Fruit fly (Drosophila melanogaster) whole organism, embryonic: ENCODE data around the gene GstO2.

Source experiments
- ATbp ChIP-seq: fragments of 200-800 bp; sonication (Bioruptor generic); optimal IDR thresholded peaks from 2 replicates; lab custom pipeline; 2017; ENCODE audit warnings: missing biosample characterization, mild to moderate bottlenecking, missing genetic modification characterization, missing genetic modification reagents
- Bgb ChIP-seq: fragments of 200-800 bp; sonication (Bioruptor generic); IDR thresholded peaks from 2 replicates; pipeline ENCODE4 v1.3.6; 2022; ENCODE audit warnings: missing biosample characterization, missing genetic modification characterization; ENCODE audit not compliant: partially characterized antibody
- BtbVII ChIP-seq: fragments of 200-800 bp; sonication (Bioruptor generic); optimal IDR thresholded peaks from 3 replicates; lab custom pipeline; 2017; ENCODE audit warnings: missing biosample characterization, mild to moderate bottlenecking, missing genetic modification characterization
- CG11723 ChIP-seq: fragments of 200-800 bp; sonication (Bioruptor generic); optimal IDR thresholded peaks from 2 replicates; lab custom pipeline; 2017; ENCODE audit warnings: missing biosample characterization, mild to moderate bottlenecking, missing genetic modification characterization
- CG1233 ChIP-seq: fragments of 200-800 bp; sonication (Bioruptor generic); optimal IDR thresholded peaks from 4 replicates; lab custom pipeline; 2018; ENCODE audit warnings: missing biosample characterization, mild to moderate bottlenecking, missing genetic modification characterization
- CG12942 ChIP-seq: fragments of 200-800 bp; sonication (Bioruptor generic); optimal IDR thresholded peaks from 3 replicates; lab custom pipeline; 2016; ENCODE audit warnings: missing biosample characterization, missing genetic modification characterization
- CG13894 ChIP-seq: fragments of 200-800 bp; sonication (Bioruptor generic); optimal IDR thresholded peaks from 3 replicates; lab custom pipeline; 2018; ENCODE audit warnings: missing biosample characterization, mild to moderate bottlenecking, missing genetic modification characterization, moderate library complexity
- CG15269 ChIP-seq: fragments of 200-800 bp; sonication (Bioruptor generic); optimal IDR thresholded peaks from 2 replicates; lab custom pipeline; 2018; ENCODE audit warnings: missing biosample characterization, mild to moderate bottlenecking, missing genetic modification characterization, moderate library complexity
- CG1529 ChIP-seq: fragments of 200-800 bp; sonication (Bioruptor generic); optimal IDR thresholded peaks from 3 replicates; lab custom pipeline; 2018; ENCODE audit warnings: missing biosample characterization, missing genetic modification characterization
- CG16813 ChIP-seq: fragments of 200-800 bp; sonication (Bioruptor generic); IDR thresholded peaks from 3 replicates; pipeline ENCODE4 v1.3.6; 2022; ENCODE audit warnings: missing biosample characterization, missing genetic modification characterization; ENCODE audit not compliant: partially characterized antibody
- CG31224 ChIP-seq: fragments of 200-800 bp; sonication (Bioruptor generic); IDR thresholded peaks from 2 replicates; pipeline ENCODE4 v1.3.6; 2022; ENCODE audit warnings: missing biosample characterization, missing genetic modification characterization
- CG32532 ChIP-seq: fragments of 200-800 bp; sonication (Bioruptor generic); IDR thresholded peaks from 2 replicates; pipeline ENCODE4 v1.3.6; 2022; ENCODE audit warnings: missing biosample characterization, missing genetic modification characterization
- CG34422 ChIP-seq: fragments of 200-800 bp; sonication (Bioruptor generic); IDR thresholded peaks from 3 replicates; pipeline ENCODE4 v1.3.6; 2022; ENCODE audit warnings: missing biosample characterization, missing genetic modification characterization
- CG3838 ChIP-seq: fragments of 200-800 bp; sonication (Bioruptor generic); optimal IDR thresholded peaks from 3 replicates; lab custom pipeline; 2016; ENCODE audit warnings: missing biosample characterization, missing genetic modification characterization
- CG4424 ChIP-seq: fragments of 200-800 bp; sonication (Bioruptor generic); optimal IDR thresholded peaks from 3 replicates; lab custom pipeline; 2016; ENCODE audit warnings: missing biosample characterization, missing genetic modification characterization
- CG6689 ChIP-seq: fragments of 200-800 bp; sonication (Bioruptor generic); IDR thresholded peaks from 2 replicates; pipeline ENCODE4 v1.3.6; 2022; ENCODE audit warnings: missing biosample characterization, missing genetic modification characterization
- CG6765 ChIP-seq: fragments of 200-800 bp; sonication (Bioruptor generic); optimal IDR thresholded peaks from 3 replicates; lab custom pipeline; 2017; ENCODE audit warnings: missing biosample characterization, mild to moderate bottlenecking, missing genetic modification characterization
- CG7372 ChIP-seq: fragments of 200-800 bp; sonication (Bioruptor generic); IDR thresholded peaks from 2 replicates; pipeline ENCODE4 v1.3.6; 2022; ENCODE audit warnings: missing biosample characterization, missing genetic modification characterization
- CG7786 ChIP-seq: fragments of 200-800 bp; sonication (Bioruptor generic); optimal IDR thresholded peaks from 2 replicates; lab custom pipeline; 2016; ENCODE audit warnings: missing biosample characterization, missing genetic modification characterization
- CG8388 ChIP-seq: fragments of 200-800 bp; sonication (Bioruptor generic); optimal IDR thresholded peaks from 2 replicates; lab custom pipeline; 2019; ENCODE audit warnings: missing biosample characterization, mild to moderate bottlenecking, missing genetic modification characterization, moderate library complexity
- CG8765 ChIP-seq: fragments of 200-800 bp; sonication (Bioruptor generic); IDR thresholded peaks from 2 replicates; pipeline ENCODE4 v1.3.6; 2022; ENCODE audit warnings: missing biosample characterization, missing genetic modification characterization
- CG8924 ChIP-seq: fragments of 200-800 bp; optimal IDR thresholded peaks from 3 replicates; lab custom pipeline; 2019; ENCODE audit warnings: missing biosample characterization, mild to moderate bottlenecking, missing genetic modification characterization, moderate library complexity
- CG9727 ChIP-seq: fragments of 200-800 bp; sonication (Bioruptor generic); optimal IDR thresholded peaks from 3 replicates; lab custom pipeline; 2017; ENCODE audit warnings: missing biosample characterization, mild to moderate bottlenecking, missing genetic modification characterization
- Dp ChIP-seq: fragments of 200-800 bp; sonication (Bioruptor generic); optimal IDR thresholded peaks from 2 replicates; lab custom pipeline; 2018; ENCODE audit warnings: missing biosample characterization, mild to moderate bottlenecking, missing genetic modification characterization, moderate library complexity
- E2f2 ChIP-seq: fragments of 200-800 bp; sonication (Bioruptor generic); IDR thresholded peaks from 2 replicates; pipeline ENCODE4 v1.3.6; 2022; ENCODE audit warnings: missing biosample characterization, missing genetic modification characterization
- ERR ChIP-seq: fragments of 200-800 bp; sonication (Bioruptor generic); optimal IDR thresholded peaks from 2 replicates; lab custom pipeline; 2016; ENCODE audit warnings: missing biosample characterization, missing genetic modification characterization
- Fer3 ChIP-seq: fragments of 200-800 bp; sonication (Bioruptor generic); optimal IDR thresholded peaks from 2 replicates; lab custom pipeline; 2018; ENCODE audit warnings: missing biosample characterization, mild to moderate bottlenecking, missing genetic modification characterization, moderate library complexity
- HHEX ChIP-seq: fragments of 200-800 bp; sonication (Bioruptor generic); optimal IDR thresholded peaks from 3 replicates; lab custom pipeline; 2017; ENCODE audit warnings: missing biosample characterization, mild to moderate bottlenecking, missing genetic modification characterization, missing genetic modification reagents
- HLH3B ChIP-seq: fragments of 200-800 bp; sonication (Bioruptor generic); IDR thresholded peaks from 2 replicates; pipeline ENCODE4 v1.3.6; 2022; ENCODE audit warnings: missing biosample characterization, missing genetic modification characterization
- MBD-R2 ChIP-seq: fragments of 200-800 bp; sonication (Bioruptor generic); IDR thresholded peaks from 2 replicates; pipeline ENCODE4 v1.3.6; 2022; ENCODE audit warnings: missing biosample characterization, missing genetic modification characterization
- MESR4 ChIP-seq: fragments of 200-800 bp; sonication (Bioruptor generic); optimal IDR thresholded peaks from 2 replicates; lab custom pipeline; 2018; ENCODE audit warnings: missing biosample characterization, mild to moderate bottlenecking, missing genetic modification characterization, moderate library complexity
- NC2α ChIP-seq: fragments of 200-800 bp; sonication (Bioruptor generic); optimal IDR thresholded peaks from 2 replicates; lab custom pipeline; 2016; ENCODE audit warnings: missing biosample characterization, missing genetic modification characterization
- NfI ChIP-seq: fragments of 200-800 bp; sonication (Bioruptor generic); optimal IDR thresholded peaks from 3 replicates; lab custom pipeline; 2018; ENCODE audit warnings: missing biosample characterization, mild to moderate bottlenecking, missing genetic modification characterization, moderate library complexity
- Sry-δ ChIP-seq: fragments of 200-800 bp; sonication (Bioruptor generic); optimal IDR thresholded peaks from 2 replicates; lab custom pipeline; 2016; ENCODE audit warnings: missing biosample characterization, missing genetic modification characterization
- Stat92E ChIP-seq, 3 experiments: fragments of >200 bp in 2 of 3; fragments of 200-800 bp in 1 of 3; sonication (Bioruptor generic) in 1 of 3; optimal IDR thresholded peaks; 2 replicates each; lab custom pipeline; 2017 to 2019; ENCODE audit warnings: missing biosample characterization in 3 of 3, missing genetic modification characterization in 3 of 3, mild to moderate bottlenecking in 1 of 3, moderate library complexity in 1 of 3
- Taf1 ChIP-seq: fragments of 200-800 bp; sonication (Bioruptor generic); IDR thresholded peaks from 2 replicates; pipeline ENCODE4 v1.3.6; 2022; ENCODE audit warnings: missing biosample characterization, missing genetic modification characterization
- bigmax ChIP-seq: fragments of 200-800 bp; sonication (Bioruptor generic); optimal IDR thresholded peaks from 2 replicates; lab custom pipeline; 2018; ENCODE audit warnings: missing biosample characterization, mild to moderate bottlenecking, missing genetic modification characterization
- ewg ChIP-seq: fragments of 200-800 bp; sonication (Bioruptor generic); optimal IDR thresholded peaks from 3 replicates; lab custom pipeline; 2017; ENCODE audit warnings: mild to moderate bottlenecking, missing biosample characterization, missing genetic modification reagents, missing genetic modification characterization
- gsb-n ChIP-seq: fragments of 200-800 bp; sonication (Bioruptor generic); optimal IDR thresholded peaks from 3 replicates; lab custom pipeline; 2018; ENCODE audit warnings: missing biosample characterization, mild to moderate bottlenecking, missing genetic modification characterization
- ham ChIP-seq: fragments of 200-800 bp; sonication (Bioruptor generic); IDR thresholded peaks from 2 replicates; pipeline ENCODE4 v1.3.6; 2022; ENCODE audit warnings: missing biosample characterization, missing genetic modification characterization
- hkb ChIP-seq, 2 experiments: fragments of 200-800 bp in 1 of 2; fragments of >200 bp in 1 of 2; sonication (Bioruptor generic) in 1 of 2; IDR thresholded peaks in 1 of 2; optimal IDR thresholded peaks in 1 of 2; 2 replicates each; pipeline versions ENCODE4 v1.3.6 to Lab custom; 2017 to 2022; ENCODE audit warnings: missing biosample characterization in 1 of 2, missing genetic modification characterization in 1 of 2
- insv ChIP-seq, 2 experiments: fragments of 200-800 bp; sonication (Bioruptor generic); optimal IDR thresholded peaks; 3 replicates each; lab custom pipeline; 2016 to 2018; ENCODE audit warnings: missing biosample characterization in 2 of 2, missing genetic modification characterization in 2 of 2
- kay ChIP-seq: fragments of 200-800 bp; sonication (Bioruptor generic); optimal IDR thresholded peaks from 2 replicates; lab custom pipeline; 2016; ENCODE audit warnings: missing biosample characterization, missing genetic modification characterization
- mam ChIP-seq: fragments of 200-800 bp; sonication (Bioruptor generic); optimal IDR thresholded peaks from 3 replicates; lab custom pipeline; 2016; ENCODE audit warnings: missing biosample characterization, missing genetic modification characterization
- pnt ChIP-seq: fragments of 200-800 bp; sonication (Bioruptor generic); optimal IDR thresholded peaks from 3 replicates; lab custom pipeline; 2016; ENCODE audit warnings: missing biosample characterization, missing genetic modification characterization
- sima ChIP-seq: fragments of 200-800 bp; sonication (Bioruptor generic); optimal IDR thresholded peaks from 2 replicates; lab custom pipeline; 2016; ENCODE audit warnings: missing biosample characterization, missing genetic modification characterization
- slbo ChIP-seq: fragments of 200-800 bp; sonication (Bioruptor generic); IDR thresholded peaks from 2 replicates; pipeline ENCODE4 v1.3.6; 2022; ENCODE audit warnings: missing biosample characterization, missing genetic modification characterization
- sug ChIP-seq: fragments of 200-800 bp; optimal IDR thresholded peaks from 2 replicates; lab custom pipeline; 2019; ENCODE audit warnings: missing biosample characterization, mild to moderate bottlenecking, missing genetic modification characterization, moderate library complexity
- tgo ChIP-seq: fragments of 200-800 bp; sonication (Bioruptor generic); IDR thresholded peaks from 3 replicates; pipeline ENCODE4 v1.3.6; 2022; ENCODE audit warnings: missing biosample characterization, missing genetic modification characterization
- z ChIP-seq: fragments of 200-800 bp; sonication (Bioruptor generic); IDR thresholded peaks from 3 replicates; pipeline ENCODE4 v1.3.6; 2022; ENCODE audit warnings: missing biosample characterization, missing genetic modification characterization
- zen2 ChIP-seq: fragments of 200-800 bp; sonication (Bioruptor generic); IDR thresholded peaks from 3 replicates; pipeline ENCODE4 v1.3.6; 2022; ENCODE audit warnings: missing biosample characterization, missing genetic modification characterization; ENCODE audit not compliant: partially characterized antibody

The GstO2 gene

dm6 chr3L:8543866-8544265, 20.6 kb upstream of the GstO2 start (continued):
- TF ChIP-seq CG6689 (GFP tag; lab: Robert Waterston, UW) (no peak), CG7786 (GFP tag; lab: Kevin White, UChicago) (no peak), Stat92E (GFP tag; optimal IDR thresholded peaks at IDR 0.05; lab: Kevin White, UChicago) (no peak), CG15269 (tag; lab: Kevin White, UChicago) (no peak), Taf1 (GFP tag; lab: Robert Waterston, UW) (no peak), ewg (GFP tag; lab: Kevin White, UChicago) (no peak), HHEX (no peak), CG12942 (no peak), MBD-R2 (GFP tag; lab: Robert Waterston, UW) (no peak), CG7372 (no peak), zen2 (GFP tag; lab: Robert Waterston, UW) (no peak), MESR4 (GFP tag; lab: Kevin White, UChicago) (no peak), NC2α (GFP tag; lab: Kevin White, UChicago) (no peak), CG1233 (GFP tag; lab: Kevin White, UChicago) (no peak), HLH3B (GFP tag; lab: Robert Waterston, UW) (peak; percentile 36; the same call in 1 of the 2 replicates), CG1529 (GFP tag; lab: Kevin White, UChicago) (no peak), Fer3 (no peak), Dp (GFP tag; lab: Kevin White, UChicago) (no peak), CG13894 (tag; lab: Kevin White, UChicago) (no peak), Bgb (no peak), CG16813 (no peak), CG8765 (no peak), CG9727 (GFP tag; lab: Kevin White, UChicago) (peak; percentile 9), Sry-δ (GFP tag; lab: Kevin White, UChicago) (no peak), E2f2 (GFP tag; lab: Robert Waterston, UW) (no peak), mam (GFP tag; lab: Kevin White, UChicago) (no peak), CG8388 (no peak), CG3838 (GFP tag; lab: Kevin White, UChicago) (no peak), sug (no peak), tgo (GFP tag; lab: Robert Waterston, UW) (no peak), insv (GFP tag; optimal IDR thresholded peaks at IDR 0.05; lab: Kevin White, UChicago) (no peak), CG11723 (no peak), CG31224 (no peak), CG4424 (GFP tag; lab: Kevin White, UChicago) (peak; percentile 36), z (GFP tag; lab: Robert Waterston, UW) (no peak), BtbVII (no peak), gsb-n (tag; lab: Kevin White, UChicago) (no peak), bigmax (GFP tag; lab: Kevin White, UChicago) (no peak), CG6765 (GFP tag; lab: Kevin White, UChicago) (no peak), CG8924 (tag; lab: Kevin White, UChicago) (peak; percentile 0), ham (GFP tag; lab: Robert Waterston, UW) (no peak), ATbp (no peak), slbo (GFP tag; lab: Robert Waterston, UW) (no peak), sima (GFP tag; lab: Kevin White, UChicago) (no peak), ERR (GFP tag; lab: Kevin White, UChicago) (no peak), CG34422 (GFP tag; lab: Robert Waterston, UW) (no peak), CG32532 (no peak), NfI (no peak), pnt (no peak), kay (GFP tag; lab: Kevin White, UChicago) (no peak), hkb (optimal IDR thresholded peaks at IDR 0.05; lab: Kevin White, UChicago) (no peak), hkb (GFP tag; IDR thresholded peaks at IDR 0.05; lab: Robert Waterston, UW) (no peak; the same call in 1 of the 2 replicates)
